Worm (Caenorhabditis elegans): Measurements from ENCODE around the gene F49H12.3.

F49H12.3 gene

ce11 chrX:2084019-2084418 is at the start of gene F49H12.3:
Gene F49H12.3, plus strand, starts transcription at chrX:2084375.
- TF ChIP-seq hlh-1 (tag; optimal IDR thresholded peaks at IDR 0.05) (no peak), ztf-11 (tag; optimal IDR thresholded peaks at IDR 0.05) (no peak), lsy-2 (tag; optimal IDR thresholded peaks at IDR 0.05) (peak; percentile 48)

DNA sequence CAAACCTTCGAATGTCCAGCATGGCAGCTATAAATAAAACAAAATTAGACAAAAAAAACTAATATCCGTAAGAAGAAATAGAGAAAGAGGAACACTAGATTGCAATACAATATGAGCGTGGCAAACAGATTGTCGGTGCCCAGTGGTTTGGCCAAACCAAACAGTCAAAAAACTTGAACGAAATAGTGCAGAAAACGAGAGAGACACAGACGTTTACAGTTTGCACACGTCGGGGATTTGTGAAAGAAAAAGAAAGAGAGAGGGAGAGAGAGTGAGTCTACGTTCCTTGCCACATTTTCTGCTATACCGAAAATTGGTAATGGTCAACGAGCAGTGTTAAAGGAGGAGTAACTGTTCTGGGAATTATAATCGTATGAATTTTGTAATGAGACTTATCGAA is 49.0 kb upstream of the F49H12.3 start, which contains the start of gene ergi-1:
Gene ergi-1 (minus strand): TSS at position 101 of the 400 bp plus-strand sequence.
- TF ChIP-seq pha-4 (tag; optimal IDR thresholded peaks at IDR 0.05) (peak; percentile 2), M03D4.4 (tag; optimal IDR thresholded peaks at IDR 0.05) (no peak), unc-39 (tag; optimal IDR thresholded peaks at IDR 0.05) (no peak)

- TF ChIP-seq unc-120 (tag; optimal IDR thresholded peaks at IDR 0.05; ENCODE audit: poor library complexity, severe bottlenecking), result no peak
- no peak for TF ChIP-seq mls-2 (tag; optimal IDR thresholded peaks at IDR 0.05)
- no peak for TF ChIP-seq ceh-43 (GFP tag; optimal IDR thresholded peaks at IDR 0.05)
- TF ChIP-seq sptf-1 (tag; optimal IDR thresholded peaks at IDR 0.05), result no peak
- TF ChIP-seq M03D4.4 (tag; optimal IDR thresholded peaks at IDR 0.05), result no peak
- TF ChIP-seq elt-3 (tag; optimal IDR thresholded peaks at IDR 0.05), result no peak
- TF ChIP-seq sem-2 (GFP tag; optimal IDR thresholded peaks at IDR 0.05), result no peak
- no peak for TF ChIP-seq ceh-39 (tag; optimal IDR thresholded peaks at IDR 0.05)
Observed at ce11 chrX:2039358-2039757, 44.8 kb upstream of the F49H12.3 start, which contains the start of gene smex-2. Gene smex-2, minus strand, starts transcription at chrX:2039458.

- TF ChIP-seq unc-39 (tag; optimal IDR thresholded peaks at IDR 0.05), result no peak
- no peak for TF ChIP-seq sptf-1 (tag; optimal IDR thresholded peaks at IDR 0.05)
- no peak for TF ChIP-seq blmp-1 (tag; optimal IDR thresholded peaks at IDR 0.05)
- TF ChIP-seq mep-1 (tag; optimal IDR thresholded peaks at IDR 0.05), result no peak
- TF ChIP-seq elt-1 (tag; optimal IDR thresholded peaks at IDR 0.05; ENCODE audit: borderline replicate concordance, insufficient read depth), result peak; percentile 41
- no peak for TF ChIP-seq elt-3 (tag; optimal IDR thresholded peaks at IDR 0.05)
- TF ChIP-seq nhr-28 (tag; optimal IDR thresholded peaks at IDR 0.05), result no peak
- TF ChIP-seq drap-1 (GFP tag; optimal IDR thresholded peaks at IDR 0.05), result no peak
- TF ChIP-seq ceh-39 (tag; optimal IDR thresholded peaks at IDR 0.05), result no peak
Observed at ce11 chrX:2040877-2041276, 43.3 kb upstream of the F49H12.3 start.

DNA sequence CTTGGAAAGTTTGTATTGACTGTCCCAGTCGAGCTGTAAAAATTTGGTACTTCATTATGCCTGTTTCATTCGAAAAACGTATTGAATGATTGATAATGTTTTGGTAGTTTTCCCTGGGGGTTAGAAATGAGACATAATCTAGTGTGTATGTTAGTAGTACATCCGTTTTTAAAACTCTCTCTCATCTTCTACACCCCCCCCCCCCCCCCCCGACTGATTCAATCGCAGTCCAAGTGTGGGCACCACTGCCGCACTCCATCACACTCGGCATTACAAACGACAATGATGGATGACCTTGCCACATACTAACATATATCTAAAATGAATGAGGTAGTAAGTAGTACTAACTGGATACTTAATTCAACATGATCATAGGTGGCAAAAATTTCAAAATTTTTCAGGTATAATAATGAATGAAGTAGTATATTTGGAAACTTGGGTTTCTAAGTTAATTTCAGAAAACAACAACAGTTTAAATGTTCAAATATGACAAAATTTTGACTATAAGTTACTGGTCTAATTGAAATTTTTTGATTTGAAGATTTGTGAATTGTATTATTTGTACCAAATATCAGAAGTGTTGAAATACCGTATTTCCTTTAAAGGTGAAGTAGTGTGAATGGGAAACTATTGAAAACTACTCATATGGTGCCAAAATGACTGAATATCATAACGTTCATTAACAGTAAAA is 42.6 kb upstream of the F49H12.3 start:
- TF ChIP-seq ham-2 (GFP tag; optimal IDR thresholded peaks at IDR 0.05) (no peak), flh-1 (GFP tag; optimal IDR thresholded peaks at IDR 0.05) (no peak), pha-4 (tag; optimal IDR thresholded peaks at IDR 0.05) (no peak), ces-1 (GFP tag; optimal IDR thresholded peaks at IDR 0.05) (peak; percentile 15), sptf-1 (tag; optimal IDR thresholded peaks at IDR 0.05) (peak; percentile 57), ceh-83 (GFP tag; optimal IDR thresholded peaks at IDR 0.05) (no peak), nhr-237 (tag; optimal IDR thresholded peaks at IDR 0.05) (no peak), M03D4.4 (tag; optimal IDR thresholded peaks at IDR 0.05) (peak; percentile 25), sem-2 (GFP tag; optimal IDR thresholded peaks at IDR 0.05) (no peak)

ce11 chrX:2042621-2043020 is 41.6 kb upstream of the F49H12.3 start:
- TF ChIP-seq tbx-8 (GFP tag; optimal IDR thresholded peaks at IDR 0.05) (no peak), ham-2 (GFP tag; optimal IDR thresholded peaks at IDR 0.05) (no peak), flh-1 (GFP tag; optimal IDR thresholded peaks at IDR 0.05) (no peak), snpc-4 (tag; optimal IDR thresholded peaks at IDR 0.05) (no peak), nhr-2 (tag; optimal IDR thresholded peaks at IDR 0.05) (peak; percentile 71), nhr-12 (tag; optimal IDR thresholded peaks at IDR 0.05) (no peak), ceh-39 (tag; optimal IDR thresholded peaks at IDR 0.05) (peak; percentile 10), mls-2 (tag; optimal IDR thresholded peaks at IDR 0.05) (no peak), nhr-237 (tag; optimal IDR thresholded peaks at IDR 0.05) (no peak), ceh-43 (GFP tag; optimal IDR thresholded peaks at IDR 0.05) (no peak), unc-39 (tag; optimal IDR thresholded peaks at IDR 0.05) (peak; percentile 91), lin-13 (tag; optimal IDR thresholded peaks at IDR 0.05) (no peak), nhr-76 (tag; optimal IDR thresholded peaks at IDR 0.05) (no peak)

Data from whole organism, mixed stage, embryonic.